Fruit fly (Drosophila melanogaster): ENCODE measurements around the gene ND-42.

The ND-42 gene

dm6 chr3R:22018777-22019420 is 8.6 kb upstream of the ND-42 start, which contains the start of gene Idh3b (continued):
- TF ChIP-seq sd (tag; optimal IDR thresholded peaks at IDR 0.05) (no peak), Dp (GFP tag; optimal IDR thresholded peaks at IDR 0.05) (peak; percentile 88), Dad (GFP tag; optimal IDR thresholded peaks at IDR 0.05) (peak; percentile 50), Max (GFP tag; optimal IDR thresholded peaks at IDR 0.05) (peak; percentile 63), CG14965 (GFP tag; optimal IDR thresholded peaks at IDR 0.05; ENCODE audit: borderline replicate concordance) (no peak), CG18011 (GFP tag; optimal IDR thresholded peaks at IDR 0.05) (peak; percentile 39), wek (GFP tag; optimal IDR thresholded peaks at IDR 0.05) (no peak), D (optimal IDR thresholded peaks at IDR 0.05) (no peak), D (GFP tag; optimal IDR thresholded peaks at IDR 0.05) (no peak), vfl (GFP tag; optimal IDR thresholded peaks at IDR 0.05) (peak; percentile 76), kni (GFP tag; optimal IDR thresholded peaks at IDR 0.05) (peak; percentile 49), chinmo (GFP tag; IDR thresholded peaks at IDR 0.05; ENCODE audit: partially characterized antibody) (peak; percentile 91; the same call in 3 of the 4 replicates), CG31365 (tag; optimal IDR thresholded peaks at IDR 0.05) (no peak), CG18599 (GFP tag; optimal IDR thresholded peaks at IDR 0.05) (no peak), sr (GFP tag; IDR thresholded peaks at IDR 0.05) (no peak), run (tag; optimal IDR thresholded peaks at IDR 0.05) (no peak), az2 (GFP tag; optimal IDR thresholded peaks at IDR 0.05) (peak; percentile 59), jumu (GFP tag; optimal IDR thresholded peaks at IDR 0.05) (peak; percentile 73), CG6272 (GFP tag; IDR thresholded peaks at IDR 0.05) (no peak), CG15601 (tag; optimal IDR thresholded peaks at IDR 0.05) (peak; percentile 55), rib (GFP tag; IDR thresholded peaks at IDR 0.05) (0 out of 2 replicates have a peak, but pooled peaks have one; percentile 57), ara (GFP tag; IDR thresholded peaks at IDR 0.05) (peak; percentile 43; the same call in 1 of the 2 replicates), fu2 (GFP tag; optimal IDR thresholded peaks at IDR 0.05) (peak; percentile 37), fd102C (GFP tag; optimal IDR thresholded peaks at IDR 0.05) (no peak), CG16815 (GFP tag; optimal IDR thresholded peaks at IDR 0.05) (peak; percentile 12), CG12942 (GFP tag; optimal IDR thresholded peaks at IDR 0.05) (peak; percentile 44), CG10209 (GFP tag; optimal IDR thresholded peaks at IDR 0.05) (no peak), Lhr (GFP tag; optimal IDR thresholded peaks at IDR 0.05) (peak; percentile 38), nmo (GFP tag; optimal IDR thresholded peaks at IDR 0.05) (no peak), onecut (GFP tag; IDR thresholded peaks at IDR 0.05) (peak; percentile 77), CG30403 (GFP tag; optimal IDR thresholded peaks at IDR 0.05) (peak; percentile 69), fd64A (GFP tag; optimal IDR thresholded peaks at IDR 0.05) (no peak), Nf-YB (GFP tag; optimal IDR thresholded peaks at IDR 0.05) (no peak), psq (GFP tag; optimal IDR thresholded peaks at IDR 0.05) (no peak), abd-A (tag; optimal IDR thresholded peaks at IDR 0.05) (no peak), amos (GFP tag; IDR thresholded peaks at IDR 0.05; ENCODE audit: partially characterized antibody) (peak; percentile 98), her (GFP tag; optimal IDR thresholded peaks at IDR 0.05) (peak; percentile 73), CG1647 (GFP tag; optimal IDR thresholded peaks at IDR 0.05) (peak; percentile 59), mld (GFP tag; IDR thresholded peaks at IDR 0.05; ENCODE audit: partially characterized antibody) (peak; percentile 55; the same call in 2 of the 3 replicates), Mrtf (GFP tag; IDR thresholded peaks at IDR 0.05) (no peak), Awh (GFP tag; IDR thresholded peaks at IDR 0.05) (no peak), CG13894 (tag; optimal IDR thresholded peaks at IDR 0.05) (no peak), CG2199 (GFP tag; IDR thresholded peaks at IDR 0.05) (peak; percentile 22; the same call in 1 of the 3 replicates), Trl (optimal IDR thresholded peaks at IDR 0.05) (no peak), Trl (GFP tag; optimal IDR thresholded peaks at IDR 0.05) (peak; percentile 78), CG12391 (tag; optimal IDR thresholded peaks at IDR 0.05) (peak; percentile 64), Dip2 (GFP tag; IDR thresholded peaks at IDR 0.05) (no peak), Oli (tag; optimal IDR thresholded peaks at IDR 0.05) (no peak), CG15479 (GFP tag; optimal IDR thresholded peaks at IDR 0.05) (no peak), Doc2 (GFP tag; IDR thresholded peaks at IDR 0.05) (peak; percentile 28; the same call in 1 of the 2 replicates)

Measured in whole organism, embryonic.